Fruit fly (Drosophila melanogaster) whole organism, embryonic: ENCODE measurements around the gene CG7924.
A peak's percentile ranks its signal among the peaks of the same experiment; 100 is the strongest.

ENCODE experiments used
- Antp ChIP-seq: fragments of 200-800 bp; sonication (Bioruptor generic); optimal IDR thresholded peaks from 3 replicates; lab custom pipeline; 2016; ENCODE audit warnings: missing biosample characterization, missing genetic modification characterization
- Asciz ChIP-seq: fragments of 200-800 bp; sonication (Bioruptor generic); optimal IDR thresholded peaks from 2 replicates; lab custom pipeline; 2017; ENCODE audit warnings: missing biosample characterization, mild to moderate bottlenecking, missing genetic modification characterization, missing genetic modification reagents
- Atf3 ChIP-seq: fragments of 200-800 bp; sonication (Bioruptor generic); optimal IDR thresholded peaks from 3 replicates; lab custom pipeline; 2016; ENCODE audit warnings: missing biosample characterization, missing genetic modification characterization
- Awh ChIP-seq: fragments of 200-800 bp; sonication (Bioruptor generic); IDR thresholded peaks from 2 replicates; pipeline ENCODE4, ENCODE4 v1.3.6; 2022; ENCODE audit warnings: missing biosample characterization, missing genetic modification characterization
- CG10267 ChIP-seq: fragments of 200-800 bp; sonication (Bioruptor generic); optimal IDR thresholded peaks from 2 replicates; lab custom pipeline; 2018; ENCODE audit warnings: missing biosample characterization, mild to moderate bottlenecking, missing genetic modification characterization, moderate library complexity
- CG11504 ChIP-seq: fragments of 200-800 bp; sonication (Bioruptor generic); optimal IDR thresholded peaks from 3 replicates; lab custom pipeline; 2019; ENCODE audit warnings: missing biosample characterization, mild to moderate bottlenecking, missing genetic modification characterization, moderate library complexity
- CG11696 ChIP-seq: fragments of 200-800 bp; sonication (Bioruptor generic); IDR thresholded peaks from 2 replicates; pipeline ENCODE4 v1.3.6; 2022; ENCODE audit warnings: missing biosample characterization, missing genetic modification characterization
- CG12299 ChIP-seq: fragments of 200-800 bp; sonication (Bioruptor generic); optimal IDR thresholded peaks from 2 replicates; lab custom pipeline; 2018; ENCODE audit warnings: missing biosample characterization, mild to moderate bottlenecking, missing genetic modification characterization
- CG1233 ChIP-seq: fragments of 200-800 bp; sonication (Bioruptor generic); optimal IDR thresholded peaks from 4 replicates; lab custom pipeline; 2018; ENCODE audit warnings: missing biosample characterization, mild to moderate bottlenecking, missing genetic modification characterization
- CG13287 ChIP-seq: fragments of 200-800 bp; sonication (Bioruptor generic); IDR thresholded peaks from 2 replicates; pipeline ENCODE4 v1.3.6; 2022; ENCODE audit warnings: missing biosample characterization, missing genetic modification characterization; ENCODE audit not compliant: partially characterized antibody
- CG13775 ChIP-seq: fragments of 200-800 bp; sonication (Bioruptor generic); optimal IDR thresholded peaks from 3 replicates; lab custom pipeline; 2017; ENCODE audit warnings: missing biosample characterization, mild to moderate bottlenecking, missing genetic modification characterization
- CG14050 ChIP-seq: fragments of 200-800 bp; sonication (Bioruptor generic); IDR thresholded peaks from 3 replicates; pipeline ENCODE4 v1.3.6; 2022; ENCODE audit warnings: missing biosample characterization, missing genetic modification characterization
- CG18619 ChIP-seq: fragments of 200-800 bp; sonication (Bioruptor generic); optimal IDR thresholded peaks from 3 replicates; lab custom pipeline; 2017; ENCODE audit warnings: missing biosample characterization, mild to moderate bottlenecking, missing genetic modification characterization
- CG2120 ChIP-seq: fragments of 200-800 bp; sonication (Bioruptor generic); optimal IDR thresholded peaks from 3 replicates; lab custom pipeline; 2016; ENCODE audit warnings: missing biosample characterization, missing genetic modification characterization
- CG2199 ChIP-seq: fragments of 200-800 bp; sonication (Bioruptor generic); IDR thresholded peaks from 3 replicates; pipeline ENCODE4 v1.3.6; 2022; ENCODE audit warnings: missing biosample characterization, missing genetic modification characterization
- CG3163 ChIP-seq: fragments of 200-800 bp; sonication (Bioruptor generic); optimal IDR thresholded peaks from 3 replicates; lab custom pipeline; 2016; ENCODE audit warnings: missing biosample characterization, missing genetic modification characterization
- CG7786 ChIP-seq: fragments of 200-800 bp; sonication (Bioruptor generic); optimal IDR thresholded peaks from 2 replicates; lab custom pipeline; 2016; ENCODE audit warnings: missing biosample characterization, missing genetic modification characterization
- CG7963 ChIP-seq: fragments of 200-800 bp; sonication (Bioruptor generic); IDR thresholded peaks from 3 replicates; pipeline ENCODE4 v1.3.6; 2022; ENCODE audit warnings: missing biosample characterization, missing genetic modification characterization; ENCODE audit not compliant: partially characterized antibody
- CG8281 ChIP-seq: fragments of 200-800 bp; sonication (Bioruptor generic); optimal IDR thresholded peaks from 2 replicates; lab custom pipeline; 2018; ENCODE audit warnings: missing biosample characterization, mild to moderate bottlenecking, missing genetic modification characterization, moderate library complexity
- CG9437 ChIP-seq: fragments of 200-800 bp; sonication (Bioruptor generic); optimal IDR thresholded peaks from 2 replicates; lab custom pipeline; 2018; ENCODE audit warnings: missing biosample characterization, mild to moderate bottlenecking, missing genetic modification characterization
- Dip3 ChIP-seq: fragments of 200-800 bp; sonication (Bioruptor generic); optimal IDR thresholded peaks from 3 replicates; lab custom pipeline; 2016; ENCODE audit warnings: missing biosample characterization, missing genetic modification characterization
- Drgx ChIP-seq: fragments of 200-800 bp; sonication (Bioruptor generic); IDR thresholded peaks from 2 replicates; pipeline ENCODE4 v1.3.6; 2022; ENCODE audit warnings: missing biosample characterization, missing genetic modification characterization
- Fer2 ChIP-seq: fragments of 200-800 bp; sonication (Bioruptor generic); optimal IDR thresholded peaks from 2 replicates; lab custom pipeline; 2018; ENCODE audit warnings: missing biosample characterization, mild to moderate bottlenecking, missing genetic modification characterization, moderate library complexity
- H2.0 ChIP-seq: fragments of 200-800 bp; sonication (Bioruptor generic); IDR thresholded peaks from 2 replicates; pipeline ENCODE4 v1.3.6; 2022; ENCODE audit warnings: missing biosample characterization, missing genetic modification characterization
- HHEX ChIP-seq: fragments of 200-800 bp; sonication (Bioruptor generic); optimal IDR thresholded peaks from 3 replicates; lab custom pipeline; 2017; ENCODE audit warnings: missing biosample characterization, mild to moderate bottlenecking, missing genetic modification characterization, missing genetic modification reagents
- Hmr ChIP-seq: fragments of 200-800 bp; sonication (Bioruptor generic); optimal IDR thresholded peaks from 3 replicates; lab custom pipeline; 2017; ENCODE audit warnings: mild to moderate bottlenecking, missing biosample characterization, missing genetic modification reagents, missing genetic modification characterization
- Max ChIP-seq: fragments of 200-800 bp; sonication (Bioruptor generic); optimal IDR thresholded peaks from 2 replicates; lab custom pipeline; 2016; ENCODE audit warnings: missing biosample characterization, mild to moderate bottlenecking, missing genetic modification characterization
- Oaz ChIP-seq: fragments of 200-800 bp; sonication (Bioruptor generic); IDR thresholded peaks from 2 replicates; pipeline ENCODE4 v1.3.6; 2022; ENCODE audit warnings: missing biosample characterization, missing genetic modification characterization
- Ptx1 ChIP-seq: fragments of 200-800 bp; sonication (Bioruptor generic); IDR thresholded peaks from 2 replicates; pipeline ENCODE4 v1.3.6; 2022; ENCODE audit warnings: missing biosample characterization, missing genetic modification characterization
- Ravus ChIP-seq: fragments of 200-800 bp; sonication (Bioruptor generic); IDR thresholded peaks from 2 replicates; pipeline ENCODE4 v1.3.6; 2022; ENCODE audit warnings: missing biosample characterization, missing genetic modification characterization
- Rx ChIP-seq: fragments of 200-800 bp; sonication (Bioruptor generic); IDR thresholded peaks from 2 replicates; pipeline ENCODE4 v1.3.6; 2022; ENCODE audit warnings: missing biosample characterization, missing genetic modification characterization
- Side ChIP-seq: fragments of 200-800 bp; sonication (Bioruptor generic); optimal IDR thresholded peaks from 2 replicates; lab custom pipeline; 2016; ENCODE audit warnings: missing biosample characterization, missing genetic modification characterization
- Sry-β ChIP-seq: fragments of 200-800 bp; sonication (Bioruptor generic); optimal IDR thresholded peaks from 2 replicates; lab custom pipeline; 2018; ENCODE audit warnings: missing biosample characterization, mild to moderate bottlenecking, missing genetic modification characterization, moderate library complexity
- Ssrp ChIP-seq: fragments of 200-800 bp; sonication (Bioruptor generic); optimal IDR thresholded peaks from 2 replicates; lab custom pipeline; 2018; ENCODE audit warnings: missing biosample characterization, mild to moderate bottlenecking, missing genetic modification characterization, moderate library complexity
- ap ChIP-seq: fragments of 200-800 bp; sonication (Bioruptor generic); IDR thresholded peaks from 2 replicates; pipeline ENCODE4 v1.3.6; 2022; ENCODE audit warnings: missing biosample characterization, missing genetic modification characterization
- ara ChIP-seq: fragments of 200-800 bp; sonication (Bioruptor generic); IDR thresholded peaks from 2 replicates; pipeline ENCODE4 v1.3.6; 2022; ENCODE audit warnings: missing biosample characterization, missing genetic modification characterization
- az2 ChIP-seq: fragments of 200-800 bp; sonication (Bioruptor generic); optimal IDR thresholded peaks from 3 replicates; lab custom pipeline; 2016; ENCODE audit warnings: missing biosample characterization, missing genetic modification characterization
- crol ChIP-seq: fragments of 200-800 bp; sonication (Bioruptor generic); IDR thresholded peaks from 2 replicates; pipeline ENCODE4 v1.3.6; 2022; ENCODE audit warnings: missing biosample characterization, missing genetic modification characterization
- dmrt99B ChIP-seq: fragments of 200-800 bp; sonication (Bioruptor generic); optimal IDR thresholded peaks from 2 replicates; lab custom pipeline; 2018; ENCODE audit warnings: missing biosample characterization, mild to moderate bottlenecking, missing genetic modification characterization, moderate library complexity
- fru ChIP-seq: fragments of >200 bp; optimal IDR thresholded peaks from 2 replicates; lab custom pipeline; 2017
- ken ChIP-seq: fragments of 200-800 bp; sonication (Bioruptor generic); IDR thresholded peaks from 3 replicates; pipeline ENCODE4 v1.3.6; 2022; ENCODE audit warnings: missing biosample characterization, missing genetic modification characterization
- mld ChIP-seq: fragments of 200-800 bp; sonication (Bioruptor generic); IDR thresholded peaks from 3 replicates; pipeline ENCODE4 v1.3.6; 2022; ENCODE audit warnings: missing biosample characterization, missing genetic modification characterization; ENCODE audit not compliant: partially characterized antibody
- odd ChIP-seq: fragments of 200-800 bp; sonication (Bioruptor generic); optimal IDR thresholded peaks from 2 replicates; lab custom pipeline; 2017; ENCODE audit warnings: missing biosample characterization, mild to moderate bottlenecking, missing genetic modification characterization
- rib ChIP-seq: fragments of 200-800 bp; sonication (Bioruptor generic); IDR thresholded peaks from 2 replicates; pipeline ENCODE4 v1.3.6; 2022; ENCODE audit warnings: missing biosample characterization, missing genetic modification characterization
- seq ChIP-seq: fragments of 200-800 bp; sonication (Bioruptor generic); IDR thresholded peaks from 2 replicates; pipeline ENCODE4 v1.3.6; 2022; ENCODE audit warnings: missing biosample characterization, missing genetic modification characterization
- tll ChIP-seq, 2 experiments: fragments of 200-800 bp in 1 of 2; fragments of >200 bp in 1 of 2; sonication (Bioruptor generic) in 1 of 2; optimal IDR thresholded peaks; 2 replicates each; lab custom pipeline; 2017 to 2019; ENCODE audit warnings: missing biosample characterization in 2 of 2, missing genetic modification characterization in 2 of 2, mild to moderate bottlenecking in 1 of 2, moderate library complexity in 1 of 2
- tup ChIP-seq: fragments of 200-800 bp; sonication (Bioruptor generic); optimal IDR thresholded peaks from 2 replicates; lab custom pipeline; 2016; ENCODE audit warnings: missing biosample characterization, mild to moderate bottlenecking, missing genetic modification characterization, moderate library complexity
- tx ChIP-seq: fragments of 200-800 bp; sonication (Bioruptor generic); optimal IDR thresholded peaks from 2 replicates; lab custom pipeline; 2016; ENCODE audit warnings: missing biosample characterization, missing genetic modification characterization
- usp ChIP-seq: fragments of >200 bp; optimal IDR thresholded peaks from 2 replicates; lab custom pipeline; 2017; ENCODE audit warnings: missing biosample characterization, missing genetic modification characterization

The CG7924 gene

DNA sequence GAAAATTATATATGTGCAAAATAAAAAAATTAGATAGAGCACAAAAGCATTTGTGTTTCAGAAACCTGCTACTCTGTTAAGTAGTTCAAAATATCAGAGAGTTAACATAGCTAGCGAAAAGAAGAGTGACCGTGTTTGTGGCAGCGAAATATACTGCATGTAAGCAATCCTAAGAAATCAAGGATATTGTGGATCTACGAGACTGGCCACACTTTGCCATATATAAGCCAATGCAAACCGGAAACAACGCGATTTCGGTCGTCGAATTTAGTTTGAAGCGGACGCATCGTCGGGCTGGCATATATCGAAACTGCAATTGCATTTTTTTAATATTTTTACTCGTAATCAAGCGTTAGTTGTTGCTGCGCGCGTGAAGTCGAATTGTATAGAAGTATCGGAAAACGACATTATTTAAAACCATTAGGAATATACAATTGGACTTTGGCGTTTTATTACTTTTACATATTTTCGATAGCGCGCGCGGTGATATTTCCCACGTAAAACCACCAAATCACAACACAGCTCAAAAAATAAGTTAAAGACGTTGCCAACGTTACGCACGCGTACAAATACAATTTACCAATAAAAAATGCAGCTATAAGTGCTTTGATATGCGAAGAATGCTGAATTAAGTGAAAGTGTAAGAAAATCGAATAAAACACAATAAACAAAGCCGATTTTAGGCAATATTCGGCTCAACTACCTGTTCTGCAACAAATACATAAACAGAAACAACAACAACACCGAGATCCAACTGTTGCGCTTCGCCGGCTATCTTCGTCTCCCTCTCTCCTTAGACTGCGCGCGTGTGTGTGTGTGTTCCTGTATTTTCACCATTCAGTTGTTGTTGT is 42.4 kb upstream of the CG7924 start, which contains the start of gene nuf (continued):
- TF ChIP-seq tll (GFP tag; optimal IDR thresholded peaks at IDR 0.05; lab: Kevin White, UChicago) (no peak), crol (no peak), Fer2 (peak; percentile 15), CG13287 (GFP tag; lab: Robert Waterston, UW) (peak; percentile 35; the same call in 1 of the 2 replicates), CG13775 (peak; percentile 38), fru (lab: Kevin White, UChicago) (no peak), ap (GFP tag; lab: Robert Waterston, UW) (no peak), mld (GFP tag; lab: Robert Waterston, UW) (no peak), CG11504 (peak; percentile 8), CG1233 (GFP tag; lab: Kevin White, UChicago) (peak; percentile 15), Ptx1 (GFP tag; lab: Robert Waterston, UW) (no peak), CG9437 (GFP tag; lab: Kevin White, UChicago) (peak; percentile 3), usp (GFP tag; lab: Kevin White, UChicago) (no peak), CG7963 (GFP tag; lab: Robert Waterston, UW) (peak; percentile 32; the same call in 1 of the 3 replicates), CG2120 (GFP tag; lab: Kevin White, UChicago) (no peak), dmrt99B (tag; lab: Kevin White, UChicago) (peak; percentile 50), Side (GFP tag; lab: Kevin White, UChicago) (peak; percentile 44), CG8281 (tag; lab: Kevin White, UChicago) (no peak), CG11696 (no peak; the same call in 1 of the 2 replicates), Ssrp (no peak), Asciz (GFP tag; lab: Kevin White, UChicago) (no peak), CG14050 (no peak), Rx (GFP tag; lab: Robert Waterston, UW) (no peak), CG3163 (peak; percentile 33), seq (GFP tag; lab: Robert Waterston, UW) (peak; percentile 30; the same call in 1 of the 2 replicates), Hmr (GFP tag; lab: Kevin White, UChicago) (peak; percentile 46), rib (GFP tag; lab: Robert Waterston, UW) (peak; percentile 80), Oaz (GFP tag; lab: Robert Waterston, UW) (no peak), Dip3 (GFP tag; lab: Kevin White, UChicago) (no peak), ara (no peak), CG2199 (GFP tag; lab: Robert Waterston, UW) (peak; percentile 71; the same call in 1 of the 3 replicates), HHEX (GFP tag; lab: Kevin White, UChicago) (peak; percentile 66), tx (GFP tag; lab: Kevin White, UChicago) (no peak), tup (GFP tag; lab: Kevin White, UChicago) (no peak), CG18619 (peak; percentile 39), Ravus (GFP tag; lab: Robert Waterston, UW) (no peak), odd (GFP tag; lab: Kevin White, UChicago) (peak; percentile 56), Awh (peak; percentile 80), Antp (GFP tag; lab: Kevin White, UChicago) (no peak), H2.0 (GFP tag; lab: Robert Waterston, UW) (no peak), ken (0 out of 3 replicates have a peak, but pooled peaks have one; percentile 32), Drgx (GFP tag; lab: Robert Waterston, UW) (peak; percentile 18; the same call in 1 of the 2 replicates), Max (peak; percentile 7), CG12299 (tag; lab: Kevin White, UChicago) (peak; percentile 16), az2 (GFP tag; lab: Kevin White, UChicago) (no peak), Sry-β (GFP tag; lab: Kevin White, UChicago) (no peak), CG7786 (GFP tag; lab: Kevin White, UChicago) (no peak), Atf3 (GFP tag; lab: Kevin White, UChicago) (no peak), CG10267 (peak; percentile 54)
